Fruit fly (Drosophila melanogaster): Measurements from ENCODE around the gene Mrp5.

DNA sequence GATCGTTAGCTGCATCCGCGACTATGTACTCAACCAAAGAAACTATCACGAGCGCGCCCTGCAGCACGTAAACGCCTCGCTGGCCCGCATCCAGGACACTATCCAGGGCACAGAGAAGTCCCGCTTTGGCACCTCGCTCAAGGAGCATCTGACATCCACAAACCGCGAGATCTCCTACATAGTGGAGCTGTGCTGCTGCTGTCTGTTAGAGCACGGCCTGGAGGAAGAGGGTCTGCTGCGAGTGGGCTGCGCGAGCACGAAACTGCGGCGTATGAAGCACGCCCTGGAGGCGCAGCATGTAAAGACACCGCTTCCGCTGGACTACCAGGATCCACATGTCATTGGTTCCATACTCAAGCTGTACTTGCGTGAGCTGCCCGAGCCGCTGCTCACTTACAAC is 35.6 kb upstream of the Mrp5 start:
- TF ChIP-seq rgr (GFP tag; optimal IDR thresholded peaks at IDR 0.05) (no peak), dsf (GFP tag; optimal IDR thresholded peaks at IDR 0.05; ENCODE audit: borderline replicate concordance) (no peak), pan (optimal IDR thresholded peaks at IDR 0.05) (no peak), OdsH (GFP tag; optimal IDR thresholded peaks at IDR 0.05) (no peak), br (GFP tag; optimal IDR thresholded peaks at IDR 0.05) (no peak), Vsx2 (GFP tag; optimal IDR thresholded peaks at IDR 0.05; ENCODE audit: partially characterized antibody) (no peak), lola (GFP tag; optimal IDR thresholded peaks at IDR 0.05) (no peak), Hnf4 (GFP tag; optimal IDR thresholded peaks at IDR 0.05) (no peak), Hr78 (GFP tag; optimal IDR thresholded peaks at IDR 0.05) (no peak), sage (GFP tag; optimal IDR thresholded peaks at IDR 0.05) (no peak), HLH106 (tag; optimal IDR thresholded peaks at IDR 0.05) (no peak), Abd-B (GFP tag; optimal IDR thresholded peaks at IDR 0.05) (no peak), Mio (GFP tag; optimal IDR thresholded peaks at IDR 0.05) (no peak), usp (GFP tag; optimal IDR thresholded peaks at IDR 0.05) (no peak)

Measured in whole organism, wandering third instar larva.